Worm (Caenorhabditis elegans): Measurements from ENCODE around the gene Y54F10BM.6.
"Not testable (repeated sequence)": the region's sequence is repeated elsewhere in the genome, so short reads cannot be mapped to it uniquely, and the experiment has no call there.

Y54F10BM.6 gene

ce11 chrIII:2258863-2259262, 4.2 kb upstream of the Y54F10BM.6 start, which contains the start of gene fbxa-43 (continued):
- no peak for TF ChIP-seq snpc-3.4 (tag; optimal IDR thresholded peaks at IDR 0.05)
- no peak for TF ChIP-seq rcor-1 (GFP tag; IDR thresholded peaks at IDR 0.05)

DNA sequence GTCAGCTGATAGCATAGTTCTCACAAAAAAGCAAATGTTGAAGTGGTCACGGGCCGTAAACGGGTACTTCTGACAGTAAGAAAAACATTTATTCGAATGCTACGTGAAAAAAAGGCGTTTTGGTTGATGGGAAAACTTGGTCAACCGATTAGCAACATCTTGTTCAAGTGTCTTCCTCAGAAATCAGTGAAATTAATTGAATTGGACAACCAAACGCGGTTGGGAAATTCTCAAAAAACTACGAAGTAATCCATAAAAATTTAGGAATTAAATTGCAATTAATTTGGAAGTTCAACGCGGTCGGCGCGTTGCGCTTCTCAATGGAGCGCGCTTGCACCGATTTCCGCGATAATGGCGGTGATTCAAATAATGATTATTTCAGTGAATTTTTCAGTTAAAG, 3.7 kb upstream of the Y54F10BM.6 start:
- no peak for TF ChIP-seq F37B4.10 (GFP tag; IDR thresholded peaks at IDR 0.05)
- TF ChIP-seq snpc-4 (GFP tag; optimal IDR thresholded peaks at IDR 0.05) = no peak
- no peak for TF ChIP-seq snpc-4 (tag; optimal IDR thresholded peaks at IDR 0.05)
- TF ChIP-seq snpc-1.3 (tag; optimal IDR thresholded peaks at IDR 0.05; ENCODE audit: insufficient read depth) = no peak
- TF ChIP-seq rpc-1 (optimal IDR thresholded peaks at IDR 0.05) = no peak
- TF ChIP-seq rpc-1 (tag; optimal IDR thresholded peaks at IDR 0.05) = no peak
- no peak for TF ChIP-seq lsy-27 (tag; optimal IDR thresholded peaks at IDR 0.05; ENCODE audit: borderline replicate concordance, insufficient read depth)
- no peak for TF ChIP-seq C06A6.2 (GFP tag; conservative IDR thresholded peaks at IDR 0.05)
- TF ChIP-seq hmg-1.2 (GFP tag; IDR thresholded peaks at IDR 0.05) = no peak
- no peak for TF ChIP-seq nhr-90 (tag; optimal IDR thresholded peaks at IDR 0.05)
- TF ChIP-seq let-607 (tag; optimal IDR thresholded peaks at IDR 0.05) = no peak
- no peak for TF ChIP-seq aptf-3 (GFP tag; IDR thresholded peaks at IDR 0.05)
- no peak for TF ChIP-seq K12H6.12 (tag; optimal IDR thresholded peaks at IDR 0.05)
- TF ChIP-seq ets-4 (GFP tag; optimal IDR thresholded peaks at IDR 0.05) = no peak
- TF ChIP-seq nfya-1 (tag; optimal IDR thresholded peaks at IDR 0.05; ENCODE audit: borderline replicate concordance, insufficient read depth) = no peak
- no peak for TF ChIP-seq attf-5 (GFP tag; optimal IDR thresholded peaks at IDR 0.05)
- TF ChIP-seq F55B11.4 (tag; optimal IDR thresholded peaks at IDR 0.05; ENCODE audit: borderline replicate concordance, insufficient read depth) = no peak
- no peak for TF ChIP-seq B0019.2 (GFP tag; conservative IDR thresholded peaks at IDR 0.05)
- TF ChIP-seq tbp1 (GFP tag; optimal IDR thresholded peaks at IDR 0.05) = no peak

ce11 chrIII:2261353-2261752, 1.7 kb upstream of the Y54F10BM.6 start, which contains the start of gene fbxa-42:
Gene fbxa-42 (minus strand): TSS chrIII:2261453.
- TF ChIP-seq B0035.1 (tag; optimal IDR thresholded peaks at IDR 0.05); sptf-2 (GFP tag; optimal IDR thresholded peaks at IDR 0.05); madf-10 (tag; optimal IDR thresholded peaks at IDR 0.05): not testable (repeated sequence)

- TF ChIP-seq zfh-2 (GFP tag; conservative IDR thresholded peaks at IDR 0.05) (no peak), dpff-1 (tag; optimal IDR thresholded peaks at IDR 0.05) (no peak), sdz-38 (tag; optimal IDR thresholded peaks at IDR 0.05) (no peak), ceh-79 (tag; optimal IDR thresholded peaks at IDR 0.05) (no peak), nfyb-1 (GFP tag; IDR thresholded peaks at IDR 0.05) (no peak), hmg-1.2 (GFP tag; IDR thresholded peaks at IDR 0.05) (no peak), fkh-3 (tag; optimal IDR thresholded peaks at IDR 0.05) (no peak)
Measured at ce11 chrIII:2265986-2266701, 3.1 kb downstream of the Y54F10BM.6 start, which contains the start of gene fbxa-9. Gene fbxa-9 (plus strand): TSS chrIII:2266651.

DNA sequence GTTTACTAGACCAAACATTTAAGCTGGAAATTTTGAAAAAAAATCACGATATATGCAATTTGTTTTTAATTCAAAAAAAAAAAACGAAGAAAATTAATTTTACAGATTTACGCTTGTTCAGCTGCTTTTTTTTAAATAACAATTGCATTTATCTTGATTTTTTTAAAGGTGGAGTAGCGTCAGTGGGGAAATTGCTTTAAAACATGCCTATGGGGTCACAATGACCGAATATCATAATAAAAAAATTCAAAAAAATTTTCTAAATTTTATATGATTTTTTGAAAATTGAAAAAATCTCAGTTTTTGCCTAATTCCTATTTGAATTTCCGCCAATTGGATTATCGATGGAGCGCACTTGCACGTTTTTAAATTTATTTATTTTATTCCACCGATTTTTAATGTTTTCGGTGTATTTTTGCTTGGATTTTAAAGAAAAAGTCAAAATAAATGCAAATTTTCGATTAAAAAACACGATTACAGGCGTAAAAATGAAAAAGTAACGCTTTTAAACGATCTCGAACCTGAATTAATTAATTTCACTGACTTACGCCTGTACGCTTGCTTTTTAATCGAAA, 8.1 kb downstream of the Y54F10BM.6 start:
- TF ChIP-seq mcd-1 (GFP tag; IDR thresholded peaks at IDR 0.05) = peak; percentile 71; the same call in 1 of the 2 replicates
